Fruit fly (Drosophila melanogaster): ENCODE data around the gene atk.

The atk gene

dm6 chr3L:20493417-20494261, 29.0 kb upstream of the atk start (continued):
- TF ChIP-seq Gsc (GFP tag; IDR thresholded peaks at IDR 0.05) (no peak), ato (GFP tag; IDR thresholded peaks at IDR 0.05; ENCODE audit: partially characterized antibody) (no peak), zen2 (GFP tag; IDR thresholded peaks at IDR 0.05; ENCODE audit: partially characterized antibody) (no peak), YL-1 (GFP tag; optimal IDR thresholded peaks at IDR 0.05) (no peak), CG4617 (GFP tag; optimal IDR thresholded peaks at IDR 0.05; ENCODE audit: borderline replicate concordance) (peak; percentile 23), bbx (GFP tag; IDR thresholded peaks at IDR 0.05; ENCODE audit: partially characterized antibody) (no peak), inv (GFP tag; IDR thresholded peaks at IDR 0.05; ENCODE audit: partially characterized antibody) (no peak), Ravus (GFP tag; IDR thresholded peaks at IDR 0.05) (no peak), CG1602 (GFP tag; optimal IDR thresholded peaks at IDR 0.05) (peak; percentile 13), CG11456 (GFP tag; IDR thresholded peaks at IDR 0.05) (peak; percentile 71; the same call in 2 of the 3 replicates), CG34376 (GFP tag; optimal IDR thresholded peaks at IDR 0.05) (peak; percentile 10), CG30431 (GFP tag; optimal IDR thresholded peaks at IDR 0.05) (no peak), corto (GFP tag; optimal IDR thresholded peaks at IDR 0.05) (peak; percentile 59), C15 (GFP tag; IDR thresholded peaks at IDR 0.05) (0 out of 3 replicates have a peak, but pooled peaks have one; percentile 39), eyg (GFP tag; optimal IDR thresholded peaks at IDR 0.05) (peak; percentile 39), CG14710 (tag; optimal IDR thresholded peaks at IDR 0.05) (no peak), Ets65A (GFP tag) (peak; percentile 90), CG7928 (GFP tag; optimal IDR thresholded peaks at IDR 0.05) (peak; percentile 13), CG32532 (GFP tag; IDR thresholded peaks at IDR 0.05) (peak; percentile 85), dysf (GFP tag; IDR thresholded peaks at IDR 0.05) (peak; percentile 87), CG7963 (GFP tag; IDR thresholded peaks at IDR 0.05; ENCODE audit: partially characterized antibody) (no peak), CG30020 (tag; optimal IDR thresholded peaks at IDR 0.05) (no peak), CG9437 (GFP tag; optimal IDR thresholded peaks at IDR 0.05) (peak; percentile 51), Bdp1 (GFP tag; optimal IDR thresholded peaks at IDR 0.05) (peak; percentile 22), Opbp (GFP tag; IDR thresholded peaks at IDR 0.05; ENCODE audit: partially characterized antibody) (no peak), Hsf (GFP tag; optimal IDR thresholded peaks at IDR 0.05) (peak; percentile 62), HLH3B (GFP tag; IDR thresholded peaks at IDR 0.05) (peak; percentile 81), CG9609 (GFP tag; optimal IDR thresholded peaks at IDR 0.05) (peak; percentile 19), CG16815 (GFP tag; optimal IDR thresholded peaks at IDR 0.05) (peak; percentile 32), Dref (GFP tag; IDR thresholded peaks at IDR 0.05) (no peak), crc (GFP tag; optimal IDR thresholded peaks at IDR 0.05) (no peak), CG32772 (GFP tag; IDR thresholded peaks at IDR 0.05) (peak; percentile 63; the same call in 1 of the 2 replicates), ERR (GFP tag; optimal IDR thresholded peaks at IDR 0.05) (no peak), grn (GFP tag; optimal IDR thresholded peaks at IDR 0.05) (no peak), Hr39 (optimal IDR thresholded peaks at IDR 0.05) (no peak), dimm (GFP tag; IDR thresholded peaks at IDR 0.05) (no peak), CG3163 (GFP tag; optimal IDR thresholded peaks at IDR 0.05) (peak; percentile 50), Asciz (GFP tag; optimal IDR thresholded peaks at IDR 0.05) (peak; percentile 53), CG10543 (GFP tag; optimal IDR thresholded peaks at IDR 0.05) (peak; percentile 15), Sin3A (optimal IDR thresholded peaks at IDR 0.05) (no peak), tap (tag; optimal IDR thresholded peaks at IDR 0.05) (peak; percentile 72), prd (optimal IDR thresholded peaks at IDR 0.05) (no peak), prd (GFP tag; IDR thresholded peaks at IDR 0.05) (peak; percentile 82), CG7271 (tag; optimal IDR thresholded peaks at IDR 0.05) (no peak), cato (GFP tag; optimal IDR thresholded peaks at IDR 0.05; ENCODE audit: borderline replicate concordance) (peak; percentile 11), org-1 (GFP tag; optimal IDR thresholded peaks at IDR 0.05) (peak; percentile 58), tup (GFP tag; optimal IDR thresholded peaks at IDR 0.05) (no peak), CG2202 (tag; optimal IDR thresholded peaks at IDR 0.05) (no peak), kah (GFP tag; optimal IDR thresholded peaks at IDR 0.05) (no peak), Atf-2 (GFP tag; optimal IDR thresholded peaks at IDR 0.05) (peak; percentile 14)
